Worm (Caenorhabditis elegans) whole organism, L2 larva: ENCODE data around the gene B0272.3.

Source experiments
- lin-13 ChIP-seq: fragments of 150-350 bp; optimal IDR thresholded peaks from 2 replicates; lab custom pipeline; 2014; ENCODE audit warnings: missing biosample characterization, missing genetic modification reagents, missing genetic modification characterization
- mab-5 ChIP-seq: fragments of 150-350 bp; optimal IDR thresholded peaks from 2 replicates; lab custom pipeline; 2014; ENCODE audit warnings: missing biosample characterization, missing genetic modification characterization
- unc-62 ChIP-seq: fragments of 150-350 bp; optimal IDR thresholded peaks from 2 replicates; lab custom pipeline; 2014; ENCODE audit warnings: missing biosample characterization, missing genetic modification reagents, missing genetic modification characterization

DNA sequence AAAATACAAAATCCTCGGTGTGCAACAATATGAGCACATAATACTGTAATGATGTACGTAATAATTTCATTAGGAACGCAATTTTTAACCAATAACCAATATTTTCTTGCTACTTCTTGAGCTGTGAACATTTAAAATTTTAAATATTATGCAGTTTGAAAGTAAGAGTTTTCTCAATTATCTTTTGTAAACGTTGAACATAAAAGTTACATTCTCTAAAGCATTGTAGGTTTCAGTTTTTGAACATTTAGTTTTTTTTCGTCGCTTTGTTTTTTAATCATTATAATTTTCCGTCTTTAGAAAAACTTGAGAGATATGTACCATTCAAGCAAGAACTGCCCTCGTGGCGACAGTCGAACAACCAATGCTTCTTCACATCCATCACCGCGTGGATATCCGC, 39.9 kb upstream of the B0272.3 start, which contains the start of gene C23F12.3:
- TF ChIP-seq mab-5 (tag; lab: Kevin White, UChicago) (no peak), lin-13 (GFP tag; lab: Kevin White, UChicago) (no peak), unc-62 (no peak)
